Fruit fly (Drosophila melanogaster) whole organism, prepupa: ENCODE results near the gene CG5910.

Experiments used
- CG16779 ChIP-seq: fragments of 200-800 bp; sonication (Bioruptor generic); optimal IDR thresholded peaks from 3 replicates; lab custom pipeline; 2017; ENCODE audit warnings: missing biosample characterization, mild to moderate bottlenecking, missing genetic modification characterization
- CG31627 ChIP-seq: fragments of 200-800 bp; sonication (Bioruptor generic); optimal IDR thresholded peaks from 3 replicates; lab custom pipeline; 2016; ENCODE audit warnings: missing biosample characterization, missing genetic modification characterization
- CG4318 ChIP-seq: fragments of 200-800 bp; sonication (Bioruptor generic); optimal IDR thresholded peaks from 3 replicates; lab custom pipeline; 2017; ENCODE audit warnings: missing biosample characterization, mild to moderate bottlenecking, missing genetic modification characterization
- CG6792 ChIP-seq: fragments of 200-800 bp; sonication (Bioruptor generic); optimal IDR thresholded peaks from 3 replicates; lab custom pipeline; 2016; ENCODE audit warnings: missing biosample characterization, missing genetic modification characterization
- CG8119 ChIP-seq: fragments of 200-800 bp; sonication (Bioruptor generic); IDR thresholded peaks from 3 replicates; pipeline ENCODE4 v1.3.6; 2022; ENCODE audit warnings: missing biosample characterization, missing genetic modification characterization
- CG8319 ChIP-seq: fragments of 200-800 bp; sonication (Bioruptor generic); optimal IDR thresholded peaks from 3 replicates; lab custom pipeline; 2016; ENCODE audit warnings: missing biosample characterization, missing genetic modification characterization
- Eip78C ChIP-seq: fragments of 200-800 bp; sonication (Bioruptor generic); peaks from one replicate; lab custom pipeline; 2016; ENCODE audit warnings: missing biosample characterization, missing genetic modification characterization
- Lpt ChIP-seq: fragments of 200-800 bp; sonication (Bioruptor generic); optimal IDR thresholded peaks from 3 replicates; lab custom pipeline; 2016; ENCODE audit warnings: missing biosample characterization, missing genetic modification characterization
- Sox14 ChIP-seq: fragments of 200-800 bp; sonication (Bioruptor generic); optimal IDR thresholded peaks from 3 replicates; lab custom pipeline; 2016; ENCODE audit warnings: missing biosample characterization, missing genetic modification characterization
- Sox15 ChIP-seq: fragments of 200-800 bp; sonication (Bioruptor generic); optimal IDR thresholded peaks from 3 replicates; lab custom pipeline; 2016; ENCODE audit warnings: missing biosample characterization, missing genetic modification characterization
- cyc ChIP-seq: fragments of 200-800 bp; sonication (Bioruptor generic); optimal IDR thresholded peaks from 3 replicates; lab custom pipeline; 2016; ENCODE audit warnings: missing biosample characterization, missing genetic modification characterization
- dac ChIP-seq: fragments of 200-800 bp; sonication (Bioruptor generic); optimal IDR thresholded peaks from 2 replicates; lab custom pipeline; 2017; ENCODE audit warnings: missing biosample characterization, mild to moderate bottlenecking, missing genetic modification characterization
- fd85E ChIP-seq: fragments of 200-800 bp; sonication (Bioruptor generic); optimal IDR thresholded peaks from 3 replicates; lab custom pipeline; 2016; ENCODE audit warnings: missing biosample characterization, missing genetic modification characterization

- TF ChIP-seq CG8119 (GFP tag; lab: Robert Waterston, UW) (no peak), Lpt (GFP tag; lab: Kevin White, UChicago) (no peak), cyc (GFP tag; lab: Kevin White, UChicago) (no peak), Sox15 (GFP tag; lab: Kevin White, UChicago) (no peak), CG31627 (GFP tag; lab: Kevin White, UChicago) (no peak), dac (GFP tag; lab: Kevin White, UChicago) (no peak), Sox14 (GFP tag; lab: Kevin White, UChicago) (peak; percentile 8), Eip78C (GFP tag; lab: Kevin White, UChicago) (peak; percentile 37), CG6792 (GFP tag; lab: Kevin White, UChicago) (no peak), CG8319 (GFP tag; lab: Kevin White, UChicago) (no peak), CG16779 (tag; lab: Kevin White, UChicago) (no peak), CG4318 (GFP tag; lab: Kevin White, UChicago) (no peak), fd85E (GFP tag; lab: Kevin White, UChicago) (no peak)
Measured at dm6 chr3L:20497124-20497996, 55.1 kb downstream of the CG5910 start, which contains the start of gene CG32425.
